Fruit fly (Drosophila melanogaster) whole organism, adult: ENCODE results near the gene CG15536.

Experiments used
- CG11617 ChIP-seq: fragments of 200-800 bp; sonication (Bioruptor generic); optimal IDR thresholded peaks from 2 replicates; lab custom pipeline; 2017; ENCODE audit warnings: mild to moderate bottlenecking, missing biosample characterization, missing genetic modification reagents, missing genetic modification characterization
- CG12768 ChIP-seq: fragments of 200-800 bp; sonication (Bioruptor generic); optimal IDR thresholded peaks from 2 replicates; lab custom pipeline; 2017; ENCODE audit warnings: missing biosample characterization, missing genetic modification characterization, mild to moderate bottlenecking, moderate library complexity, missing genetic modification reagents
- CG14711 ChIP-seq: fragments of 200-800 bp; sonication (Bioruptor generic); optimal IDR thresholded peaks from 2 replicates; lab custom pipeline; 2018; ENCODE audit warnings: missing biosample characterization, mild to moderate bottlenecking, missing genetic modification characterization, moderate library complexity
- CG1620 ChIP-seq: fragments of 200-800 bp; sonication (Bioruptor generic); optimal IDR thresholded peaks from 2 replicates; lab custom pipeline; 2016; ENCODE audit warnings: missing biosample characterization, missing genetic modification characterization
- CG33017 ChIP-seq: fragments of 200-800 bp; sonication (Bioruptor generic); optimal IDR thresholded peaks from 2 replicates; lab custom pipeline; 2018; ENCODE audit warnings: missing biosample characterization, mild to moderate bottlenecking, missing genetic modification characterization, moderate library complexity
- CG5204 ChIP-seq: fragments of 200-800 bp; sonication (Bioruptor generic); optimal IDR thresholded peaks from 2 replicates; lab custom pipeline; 2016; ENCODE audit warnings: missing biosample characterization, missing genetic modification characterization
- CG7045 ChIP-seq: fragments of 200-800 bp; sonication (Bioruptor generic); optimal IDR thresholded peaks from 2 replicates; lab custom pipeline; 2017; ENCODE audit warnings: missing biosample characterization, mild to moderate bottlenecking, missing genetic modification characterization
- CG7101 ChIP-seq: fragments of 200-800 bp; sonication (Bioruptor generic); optimal IDR thresholded peaks from 2 replicates; lab custom pipeline; 2018; ENCODE audit warnings: missing biosample characterization, mild to moderate bottlenecking, missing genetic modification characterization, moderate library complexity
- Clk ChIP-seq: fragments of 200-800 bp; sonication (Bioruptor generic); optimal IDR thresholded peaks from 2 replicates; lab custom pipeline; 2017; ENCODE audit warnings: missing biosample characterization, missing genetic modification characterization
- Crg-1 ChIP-seq: fragments of 200-800 bp; sonication (Bioruptor generic); optimal IDR thresholded peaks from 2 replicates; lab custom pipeline; 2016; ENCODE audit warnings: missing biosample characterization, missing genetic modification characterization
- Hr96 ChIP-seq: fragments of 200-800 bp; sonication (Bioruptor generic); optimal IDR thresholded peaks from 2 replicates; lab custom pipeline; 2016; ENCODE audit warnings: missing biosample characterization, missing genetic modification characterization
- Mnt ChIP-seq: fragments of 200-800 bp; sonication (Bioruptor generic); optimal IDR thresholded peaks from 2 replicates; lab custom pipeline; 2016; ENCODE audit warnings: missing biosample characterization, mild to moderate bottlenecking, missing genetic modification characterization
- bab1 ChIP-seq: fragments of 200-800 bp; sonication (Bioruptor generic); optimal IDR thresholded peaks from 3 replicates; lab custom pipeline; 2019; ENCODE audit warnings: missing biosample characterization, mild to moderate bottlenecking, missing genetic modification characterization, moderate library complexity
- cic ChIP-seq: fragments of 200-800 bp; sonication (Bioruptor generic); optimal IDR thresholded peaks from 2 replicates; lab custom pipeline; 2017; ENCODE audit warnings: missing biosample characterization, mild to moderate bottlenecking, missing genetic modification characterization, moderate library complexity
- cnc ChIP-seq, 2 experiments: fragments of >200 bp; optimal IDR thresholded peaks; 2 replicates each; lab custom pipeline; 2017
- kay ChIP-seq: fragments of 200-800 bp; sonication (Bioruptor generic); peaks from one replicate; lab custom pipeline; 2016; ENCODE audit warnings: missing biosample characterization, missing genetic modification characterization, borderline replicate concordance
- ovo ChIP-seq: fragments of 200-800 bp; sonication (Bioruptor generic); optimal IDR thresholded peaks from 2 replicates; lab custom pipeline; 2016; ENCODE audit warnings: missing biosample characterization, missing genetic modification characterization
- pad ChIP-seq: fragments of 200-800 bp; sonication (Bioruptor generic); optimal IDR thresholded peaks from 3 replicates; lab custom pipeline; 2017; ENCODE audit warnings: missing biosample characterization, missing genetic modification characterization, mild to moderate bottlenecking, moderate library complexity, missing genetic modification reagents
- tj ChIP-seq: fragments of 200-800 bp; sonication (Bioruptor generic); optimal IDR thresholded peaks from 3 replicates; lab custom pipeline; 2017; ENCODE audit warnings: missing biosample characterization, mild to moderate bottlenecking, missing genetic modification characterization, moderate library complexity
- toe ChIP-seq: fragments of 200-800 bp; sonication (Bioruptor generic); optimal IDR thresholded peaks from 2 replicates; lab custom pipeline; 2016; ENCODE audit warnings: missing biosample characterization, missing genetic modification characterization

Gene CG15536

dm6 chr3R:30454442-30454841 lies 29.5 kb upstream of the CG15536 start:
- TF ChIP-seq toe (no peak), ovo (no peak), CG12768 (no peak), CG1620 (no peak), Crg-1 (GFP tag; lab: Kevin White, UChicago) (no peak), Clk (no peak), CG11617 (no peak), cnc (optimal IDR thresholded peaks at IDR 0.05; lab: Kevin White, UChicago) (no peak), tj (GFP tag; lab: Kevin White, UChicago) (no peak), pad (GFP tag; lab: Kevin White, UChicago) (peak; percentile 17), kay (GFP tag; lab: Kevin White, UChicago) (peak; percentile 44), CG7101 (no peak), CG5204 (GFP tag; lab: Kevin White, UChicago) (no peak), CG7045 (no peak), Mnt (GFP tag; lab: Kevin White, UChicago) (peak; percentile 50), CG14711 (tag; lab: Kevin White, UChicago) (no peak), cic (peak; percentile 41)

DNA sequence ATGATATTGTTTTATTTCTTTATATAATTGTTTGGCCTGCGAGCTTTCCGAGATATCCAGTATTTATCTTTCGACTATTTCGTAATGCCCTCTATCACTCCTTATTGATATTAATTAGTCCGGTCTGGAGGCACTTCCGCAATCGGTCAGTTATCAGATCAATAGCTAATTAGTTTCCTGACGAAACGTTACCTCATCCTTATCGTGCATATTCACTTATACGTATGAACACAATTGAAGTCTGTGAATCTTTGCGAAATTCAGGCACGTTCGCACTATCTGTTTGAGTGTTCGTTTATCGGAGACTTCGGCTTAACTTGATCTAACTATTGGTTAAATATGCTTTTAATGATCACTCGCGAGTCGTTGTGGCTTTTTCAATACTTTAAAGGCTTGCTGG lies 28.3 kb upstream of the CG15536 start:
- peak; percentile 67 for TF ChIP-seq kay (GFP tag; lab: Kevin White, UChicago)
- no peak for TF ChIP-seq CG7101

DNA sequence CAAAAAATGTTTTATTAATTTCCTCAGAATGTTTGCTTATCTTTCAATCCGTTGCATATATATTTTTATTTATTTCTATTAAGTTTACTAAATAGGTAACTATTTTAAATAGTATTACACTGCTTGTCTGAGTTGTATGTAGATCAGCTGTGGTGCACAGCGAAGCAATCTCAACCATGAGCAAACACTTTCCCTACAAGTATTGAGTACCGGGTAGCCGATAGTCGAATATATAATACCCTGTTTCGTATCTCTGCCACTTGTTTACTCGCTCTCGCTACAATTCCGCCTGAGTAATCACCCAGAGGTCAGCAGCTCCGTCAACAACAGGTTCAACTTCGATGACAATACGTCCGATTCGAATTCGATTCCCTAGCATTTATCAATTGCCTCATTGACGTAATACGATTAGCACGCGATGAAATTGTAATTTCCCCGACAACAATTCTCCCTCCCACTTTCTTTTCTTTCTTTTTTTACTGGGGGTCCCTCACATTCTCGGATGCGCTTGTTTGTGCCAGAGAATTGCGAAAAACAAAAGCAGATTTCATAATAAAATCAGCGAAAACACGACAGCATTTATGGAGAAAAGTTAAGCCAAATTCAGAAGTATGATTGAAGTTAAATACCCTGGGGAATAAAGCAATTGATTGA lies 25.9 kb upstream of the CG15536 start:
- TF ChIP-seq toe (no peak), CG1620 (no peak), kay (GFP tag; lab: Kevin White, UChicago) (peak; percentile 87), CG12768 (no peak)

DNA sequence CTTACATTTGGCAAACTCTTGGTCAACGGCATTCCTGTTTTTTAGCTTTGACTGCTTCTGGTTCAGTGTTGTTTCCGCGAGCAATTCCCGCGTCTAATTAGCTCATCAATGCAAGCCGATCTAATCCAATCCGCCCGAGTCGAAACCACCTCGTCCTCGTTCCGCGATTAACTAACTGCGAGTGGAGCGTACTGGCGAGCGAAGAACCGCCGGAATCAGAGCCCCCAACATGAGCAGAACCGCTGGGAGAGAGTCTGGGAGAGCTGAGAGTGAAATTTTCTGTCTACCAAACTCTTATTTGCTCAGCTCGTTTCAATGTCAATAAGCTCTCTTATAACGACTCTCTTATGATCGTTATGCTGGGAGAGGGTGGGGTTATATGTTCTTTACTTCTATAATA lies 25.3 kb upstream of the CG15536 start:
- TF ChIP-seq ovo (peak; percentile 89), bab1 (GFP tag; lab: Kevin White, UChicago) (peak; percentile 75), cnc (optimal IDR thresholded peaks at IDR 0.05; lab: Kevin White, UChicago) (no peak), Hr96 (GFP tag; lab: Kevin White, UChicago) (peak; percentile 67), CG14711 (tag; lab: Kevin White, UChicago) (no peak), CG1620 (peak; percentile 87), cic (peak; percentile 72), Mnt (GFP tag; lab: Kevin White, UChicago) (peak; percentile 93), CG5204 (GFP tag; lab: Kevin White, UChicago) (peak; percentile 73), CG7101 (peak; percentile 61), pad (GFP tag; lab: Kevin White, UChicago) (peak; percentile 25), kay (GFP tag; lab: Kevin White, UChicago) (peak; percentile 96), CG7045 (peak; percentile 47), CG12768 (peak; percentile 41), toe (peak; percentile 38), tj (GFP tag; lab: Kevin White, UChicago) (peak; percentile 45), Clk (peak; percentile 18), CG11617 (peak; percentile 73), Crg-1 (GFP tag; lab: Kevin White, UChicago) (peak; percentile 81), CG33017 (tag; lab: Kevin White, UChicago) (peak; percentile 4)

DNA sequence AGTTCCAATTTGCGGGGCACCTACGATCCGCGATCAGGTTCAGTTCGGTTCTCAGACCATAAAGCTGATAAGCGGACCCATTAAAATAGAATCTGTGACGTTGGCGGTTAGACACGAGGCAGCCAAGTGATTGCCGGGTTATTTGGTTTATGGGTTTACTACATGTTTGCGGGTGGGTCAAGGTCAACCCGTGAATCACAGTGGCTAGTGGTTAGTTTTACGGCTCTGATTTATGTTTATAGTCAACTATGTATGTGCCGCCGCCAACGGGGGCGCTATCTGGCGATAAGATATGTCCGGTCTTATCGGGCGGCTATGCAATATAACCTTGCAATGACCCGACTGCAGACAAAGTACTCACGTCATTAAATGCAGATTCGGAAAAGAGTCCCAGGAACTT lies 24.5 kb upstream of the CG15536 start:
- TF ChIP-seq toe (no peak), kay (GFP tag; lab: Kevin White, UChicago) (peak; percentile 40)

dm6 chr3R:30444946-30445345 lies 20.0 kb upstream of the CG15536 start, which contains the start of gene Osi23:
TSS of gene Osi23 (minus strand) at chr3R:30445046.
- TF ChIP-seq CG33017 (tag; lab: Kevin White, UChicago) (no peak), bab1 (GFP tag; lab: Kevin White, UChicago) (no peak), Hr96 (GFP tag; lab: Kevin White, UChicago) (no peak), toe (no peak), Clk (no peak), CG7101 (no peak), CG1620 (no peak), kay (GFP tag; lab: Kevin White, UChicago) (no peak), CG12768 (no peak), ovo (no peak), cnc (optimal IDR thresholded peaks at IDR 0.05; lab: Kevin White, UChicago) (no peak), Mnt (GFP tag; lab: Kevin White, UChicago) (no peak), Crg-1 (GFP tag; lab: Kevin White, UChicago) (no peak), CG5204 (GFP tag; lab: Kevin White, UChicago) (no peak), CG7045 (no peak), CG14711 (tag; lab: Kevin White, UChicago) (no peak), tj (GFP tag; lab: Kevin White, UChicago) (no peak)

- TF ChIP-seq kay (GFP tag; lab: Kevin White, UChicago) (peak; percentile 86), Mnt (GFP tag; lab: Kevin White, UChicago) (no peak), bab1 (GFP tag; lab: Kevin White, UChicago) (no peak), Clk (no peak)
Measured at dm6 chr3R:30443549-30444133, 18.7 kb upstream of the CG15536 start, which contains the start of gene CG15537. TSS of gene CG15537 (minus strand) at chr3R:30443599.
